Worm (Caenorhabditis elegans) whole organism, young adult: ENCODE data around the gene acl-5.

Source experiments
- B0019.2 ChIP-seq: fragments of 200-800 bp; sonication (Bioruptor generic); conservative IDR thresholded peaks from 2 replicates; pipeline ENCODE4 v1.3.6; 2022; ENCODE audit warnings: missing genetic modification reagents, missing genetic modification characterization, missing compliant biosample characterization
- B0035.1 ChIP-seq: sonication (generic microtip); optimal IDR thresholded peaks from 2 replicates; lab custom pipeline; 2016; ENCODE audit warnings: missing genetic modification characterization, mild to moderate bottlenecking, missing compliant biosample characterization, missing genotype, missing genetic modification reagents
- B0336.3 ChIP-seq: fragments of 200-800 bp; sonication (Bioruptor generic); IDR thresholded peaks from 2 replicates; pipeline ENCODE4 v1.3.6; 2022; ENCODE audit warnings: missing genetic modification characterization, missing compliant biosample characterization
- C17E4.6 ChIP-seq: fragments of 200-800 bp; sonication (Bioruptor generic); IDR thresholded peaks from 2 replicates; pipeline ENCODE4 v1.3.6; 2022; ENCODE audit warnings: missing genetic modification reagents, missing genetic modification characterization, missing compliant biosample characterization
- D2030.7 ChIP-seq: fragments of 200-800 bp; sonication (Bioruptor generic); IDR thresholded peaks from 2 replicates; pipeline ENCODE4 v1.3.6; 2022; ENCODE audit warnings: missing genetic modification reagents, missing genetic modification characterization, missing compliant biosample characterization
- F22D6.2 ChIP-seq: sonication (generic microtip); optimal IDR thresholded peaks from 2 replicates; lab custom pipeline; 2016; ENCODE audit warnings: mild to moderate bottlenecking, missing genetic modification characterization, missing compliant biosample characterization
- F23B12.7 ChIP-seq: sonication (generic microtip); optimal IDR thresholded peaks from 2 replicates; lab custom pipeline; 2017; ENCODE audit warnings: missing genetic modification characterization, mild to moderate bottlenecking, missing compliant biosample characterization, antibody characterized with exemption, moderate library complexity; ENCODE audit not compliant: insufficient read depth
- F33H1.4 ChIP-seq: fragments of 200-800 bp; sonication (Bioruptor generic); IDR thresholded peaks from 2 replicates; pipeline ENCODE4 v1.3.6; 2022; ENCODE audit warnings: missing genetic modification reagents, missing genetic modification characterization, missing compliant biosample characterization
- F57C9.4 ChIP-seq: sonication (generic microtip); optimal IDR thresholded peaks from 2 replicates; lab custom pipeline; 2017; ENCODE audit warnings: mild to moderate bottlenecking, missing genetic modification characterization, missing compliant biosample characterization
- K12H6.12 ChIP-seq: fragments of 200-800 bp; sonication (Bioruptor generic); optimal IDR thresholded peaks from 2 replicates; lab custom pipeline; 2018; ENCODE audit warnings: mild to moderate bottlenecking, missing genetic modification characterization, missing compliant biosample characterization
- Y67H2A.10 ChIP-seq: fragments of 200-800 bp; sonication (Bioruptor generic); conservative IDR thresholded peaks from 2 replicates; pipeline ENCODE4 v1.3.6; 2022; ENCODE audit warnings: missing genetic modification reagents, missing genetic modification characterization, missing compliant biosample characterization
- aptf-2 ChIP-seq: fragments of 200-800 bp; sonication (Bioruptor generic); conservative IDR thresholded peaks from 2 replicates; pipeline ENCODE4 v1.3.6; 2022; ENCODE audit warnings: missing genetic modification reagents, missing genetic modification characterization, missing compliant biosample characterization
- attf-5 ChIP-seq: fragments of 200-800 bp; sonication (Bioruptor generic); optimal IDR thresholded peaks from 2 replicates; lab custom pipeline; 2018; ENCODE audit warnings: mild to moderate bottlenecking, missing genetic modification characterization, missing compliant biosample characterization
- ccch-3 ChIP-seq: fragments of 200-800 bp; sonication (Bioruptor generic); optimal IDR thresholded peaks from 2 replicates; lab custom pipeline; 2018; ENCODE audit warnings: mild to moderate bottlenecking, missing genetic modification characterization, missing compliant biosample characterization
- cebp-1 ChIP-seq, 2 experiments: fragments of 200-800 bp in 1 of 2; sonication (Bioruptor generic) in 1 of 2; sonication (generic microtip) in 1 of 2; IDR thresholded peaks in 1 of 2; optimal IDR thresholded peaks in 1 of 2; 2 replicates each; pipeline versions ENCODE4 v1.3.6 to Lab custom; 2017 to 2022; ENCODE audit warnings: missing compliant biosample characterization in 2 of 2, missing genetic modification characterization in 2 of 2, mild to moderate bottlenecking in 1 of 2, missing genetic modification reagents in 1 of 2, moderate library complexity in 1 of 2
- cebp-2 ChIP-seq: fragments of 200-800 bp; sonication (Bioruptor generic); IDR thresholded peaks from 2 replicates; pipeline ENCODE4 v1.3.6; 2022; ENCODE audit warnings: missing genetic modification characterization, missing compliant biosample characterization
- die-1 ChIP-seq: sonication (generic microtip); optimal IDR thresholded peaks from 2 replicates; lab custom pipeline; 2016; ENCODE audit warnings: missing genotype, mild to moderate bottlenecking, missing genetic modification characterization, missing compliant biosample characterization
- dox-1 ChIP-seq: fragments of 200-800 bp; sonication (Bioruptor generic); IDR thresholded peaks from 2 replicates; pipeline ENCODE4 v1.3.6; 2022; ENCODE audit warnings: missing genetic modification reagents, missing genetic modification characterization, missing compliant biosample characterization
- ets-4 ChIP-seq: fragments of 200-800 bp; sonication (Bioruptor generic); optimal IDR thresholded peaks from 2 replicates; lab custom pipeline; 2018; ENCODE audit warnings: mild to moderate bottlenecking, missing genetic modification characterization, missing compliant biosample characterization
- hlh-26 ChIP-seq: fragments of 200-800 bp; sonication (Bioruptor generic); conservative IDR thresholded peaks from 2 replicates; pipeline ENCODE4 v1.3.6; 2022; ENCODE audit warnings: missing genetic modification reagents, missing genetic modification characterization, missing compliant biosample characterization
- let-526 ChIP-seq: fragments of 200-800 bp; sonication (Bioruptor generic); IDR thresholded peaks from 2 replicates; pipeline ENCODE4 v1.3.6; 2022; ENCODE audit warnings: missing genetic modification reagents, missing genetic modification characterization, missing compliant biosample characterization
- let-607 ChIP-seq, 2 experiments: fragments of 200-800 bp in 1 of 2; sonication (Bioruptor generic) in 1 of 2; sonication (generic microtip) in 1 of 2; optimal IDR thresholded peaks; 2 replicates each; lab custom pipeline; 2016 to 2018; ENCODE audit warnings: mild to moderate bottlenecking in 2 of 2, missing compliant biosample characterization in 2 of 2, missing genetic modification characterization in 2 of 2, moderate library complexity in 2 of 2, missing genotype in 1 of 2
- lin-54 ChIP-seq: fragments of 200-800 bp; sonication (Bioruptor generic); optimal IDR thresholded peaks from 2 replicates; lab custom pipeline; 2018; ENCODE audit warnings: mild to moderate bottlenecking, missing genetic modification characterization, missing compliant biosample characterization
- mcd-1 ChIP-seq: fragments of 200-800 bp; sonication (Bioruptor generic); IDR thresholded peaks from 2 replicates; pipeline ENCODE4 v1.3.6; 2022; ENCODE audit warnings: missing genetic modification reagents, missing genetic modification characterization, missing compliant biosample characterization
- mes-4 ChIP-seq: sonication (generic microtip); optimal IDR thresholded peaks from 2 replicates; lab custom pipeline; 2016; ENCODE audit warnings: missing genotype, missing genetic modification characterization, missing compliant biosample characterization
- mxl-1 ChIP-seq: sonication (generic microtip); optimal IDR thresholded peaks from 2 replicates; lab custom pipeline; 2016; ENCODE audit warnings: missing genetic modification characterization, missing compliant biosample characterization
- nfya-1 ChIP-seq: sonication (generic microtip); optimal IDR thresholded peaks from 2 replicates; lab custom pipeline; 2017; ENCODE audit warnings: antibody characterized with exemption, missing compliant biosample characterization, missing genetic modification characterization, borderline replicate concordance; ENCODE audit not compliant: insufficient read depth
- nhr-80 ChIP-seq: sonication (generic microtip); optimal IDR thresholded peaks from 2 replicates; lab custom pipeline; 2016; ENCODE audit warnings: missing genetic modification characterization, missing compliant biosample characterization
- nhr-90 ChIP-seq: sonication (generic microtip); optimal IDR thresholded peaks from 2 replicates; lab custom pipeline; 2016; ENCODE audit warnings: missing genotype, mild to moderate bottlenecking, missing genetic modification characterization, missing compliant biosample characterization
- pbrm-1 ChIP-seq: fragments of 200-800 bp; sonication (Bioruptor generic); IDR thresholded peaks from 2 replicates; pipeline ENCODE4 v1.3.6; 2022; ENCODE audit warnings: missing genetic modification reagents, missing genetic modification characterization, missing compliant biosample characterization
- somi-1 ChIP-seq: fragments of 200-800 bp; sonication (Bioruptor generic); optimal IDR thresholded peaks from 2 replicates; lab custom pipeline; 2018; ENCODE audit warnings: mild to moderate bottlenecking, missing genetic modification characterization, missing compliant biosample characterization
- tbp1 ChIP-seq: fragments of 200-800 bp; sonication (Bioruptor generic); optimal IDR thresholded peaks from 2 replicates; lab custom pipeline; 2018; ENCODE audit warnings: mild to moderate bottlenecking, missing genetic modification characterization, missing compliant biosample characterization
- zfh-2 ChIP-seq: fragments of 200-800 bp; sonication (Bioruptor generic); conservative IDR thresholded peaks from 2 replicates; pipeline ENCODE4 v1.3.6; 2022; ENCODE audit warnings: missing genetic modification reagents, missing genetic modification characterization, missing compliant biosample characterization
- ztf-25 ChIP-seq: fragments of 200-800 bp; sonication (Bioruptor generic); IDR thresholded peaks from 2 replicates; pipeline ENCODE4 v1.3.6; 2022; ENCODE audit warnings: missing genetic modification reagents, missing genetic modification characterization, missing compliant biosample characterization
- ztf-26 ChIP-seq: sonication (generic microtip); optimal IDR thresholded peaks from 2 replicates; lab custom pipeline; 2017; ENCODE audit warnings: missing genetic modification characterization, missing compliant biosample characterization

acl-5 gene

ce11 chrX:10355650-10356049, 28.4 kb upstream of the acl-5 start, which contains the start of gene R07E3.7:
R07E3.7 (minus strand) TSS chrX:10355750.
- TF ChIP-seq pbrm-1 (GFP tag; lab: Robert Waterston, UW) (no peak), nfya-1 (tag; lab: Kevin White, UChicago) (no peak), die-1 (tag; lab: Kevin White, UChicago) (no peak), nhr-80 (tag; lab: Kevin White, UChicago) (no peak), cebp-2 (GFP tag; lab: Robert Waterston, UW) (no peak), ccch-3 (GFP tag; lab: Kevin White, UChicago) (no peak), B0035.1 (no peak), zfh-2 (no peak)

ce11 chrX:10353857-10354256, 26.6 kb upstream of the acl-5 start:
- TF ChIP-seq mxl-1 (no peak), F33H1.4 (GFP tag; lab: Robert Waterston, UW) (no peak), die-1 (tag; lab: Kevin White, UChicago) (no peak), aptf-2 (no peak), B0336.3 (GFP tag; lab: Robert Waterston, UW) (no peak), lin-54 (GFP tag; lab: Kevin White, UChicago) (no peak), F57C9.4 (no peak), hlh-26 (GFP tag; lab: Robert Waterston, UW) (no peak), somi-1 (GFP tag; lab: Kevin White, UChicago) (no peak), C17E4.6 (GFP tag; lab: Robert Waterston, UW) (no peak), ztf-25 (GFP tag; lab: Robert Waterston, UW) (no peak), B0019.2 (GFP tag; lab: Robert Waterston, UW) (no peak), let-607 (tag; optimal IDR thresholded peaks at IDR 0.05; lab: Kevin White, UChicago) (no peak), attf-5 (GFP tag; lab: Kevin White, UChicago) (no peak), K12H6.12 (tag; lab: Kevin White, UChicago) (no peak), ztf-26 (no peak), let-526 (no peak), D2030.7 (no peak), F23B12.7 (tag; lab: Kevin White, UChicago) (no peak)

- TF ChIP-seq Y67H2A.10 (GFP tag; lab: Robert Waterston, UW), result no peak
Measured at ce11 chrX:10350151-10350550, 22.9 kb upstream of the acl-5 start.

- peak; percentile 57 for TF ChIP-seq nhr-80 (tag; lab: Kevin White, UChicago)
- no peak for TF ChIP-seq mes-4 (tag; lab: Kevin White, UChicago)
- TF ChIP-seq cebp-1 (GFP tag; IDR thresholded peaks at IDR 0.05; lab: Robert Waterston, UW), result 0 out of 2 replicates have a peak, but pooled peaks have one; percentile 15
- TF ChIP-seq cebp-1 (tag; optimal IDR thresholded peaks at IDR 0.05; lab: Kevin White, UChicago), result no peak
- TF ChIP-seq, all 124 proteins: peak for 2
Measured at ce11 chrX:10340986-10341385, 13.7 kb upstream of the acl-5 start, which contains the start of gene R07E3.1. R07E3.1 (minus strand) TSS chrX:10341161.

ce11 chrX:10340044-10340443, 12.8 kb upstream of the acl-5 start:
- peak; percentile 6 for TF ChIP-seq tbp1
- TF ChIP-seq zfh-2, result peak; percentile 67; the same call in 1 of the 2 replicates
- TF ChIP-seq dox-1 (GFP tag; lab: Robert Waterston, UW), result peak; percentile 65; the same call in 1 of the 2 replicates
- TF ChIP-seq mcd-1, result peak; percentile 23; the same call in 1 of the 2 replicates
- TF ChIP-seq nhr-80 (tag; lab: Kevin White, UChicago), result peak; percentile 80
- TF ChIP-seq nhr-90 (tag; lab: Kevin White, UChicago), result no peak
- peak; percentile 72 for TF ChIP-seq ets-4
- no peak for TF ChIP-seq F22D6.2 (tag; lab: Kevin White, UChicago)
